Worm (Caenorhabditis elegans) whole organism, L4/young adult: ENCODE measurements around the gene rpb-9.

Experiments
- W03F9.2 ChIP-seq: fragments of 150-350 bp; optimal IDR thresholded peaks from 2 replicates; lab custom pipeline; 2014; ENCODE audit warnings: missing biosample characterization, missing genetic modification characterization
- him-1 ChIP-seq: sonication (generic microtip); optimal IDR thresholded peaks from 2 replicates; lab custom pipeline; 2016; ENCODE audit warnings: missing genotype, missing genetic modification reagents, missing genetic modification characterization, missing compliant biosample characterization

ce11 chrV:8012032-8012431 lies at the start of gene rpb-9:
- no peak for TF ChIP-seq him-1 (tag; lab: Kevin White, UChicago)
- TF ChIP-seq W03F9.2 (tag; lab: Kevin White, UChicago), result no peak
